Worm (Caenorhabditis elegans) whole organism, L1 larva: Measurements from ENCODE around the gene zhit-2.

Experiments used
- C04F5.9 ChIP-seq: sonication (generic microtip); optimal IDR thresholded peaks from 2 replicates; lab custom pipeline; 2016; ENCODE audit warnings: missing genetic modification characterization, missing compliant biosample characterization
- C34B4.2 ChIP-seq: sonication (generic microtip); optimal IDR thresholded peaks from 2 replicates; lab custom pipeline; 2017; ENCODE audit warnings: mild to moderate bottlenecking, missing genetic modification characterization, missing compliant biosample characterization
- F16B12.6 ChIP-seq: fragments of 150-350 bp; optimal IDR thresholded peaks from 2 replicates; lab custom pipeline; 2014; ENCODE audit warnings: missing biosample characterization, missing genetic modification characterization
- Y116A8C.19 ChIP-seq: sonication (generic microtip); optimal IDR thresholded peaks from 2 replicates; lab custom pipeline; 2016; ENCODE audit warnings: missing compliant biosample characterization, missing genetic modification characterization, borderline replicate concordance
- aha-1 ChIP-seq: fragments of 150-350 bp; optimal IDR thresholded peaks from 2 replicates; lab custom pipeline; 2014; ENCODE audit warnings: missing biosample characterization, missing genetic modification characterization
- alr-1 ChIP-seq: fragments of 200-800 bp; sonication (Bioruptor generic); optimal IDR thresholded peaks from 2 replicates; lab custom pipeline; 2018; ENCODE audit warnings: borderline replicate concordance, mild to moderate bottlenecking, missing genetic modification characterization, missing compliant biosample characterization
- aly-2 ChIP-seq: fragments of 150-350 bp; optimal IDR thresholded peaks from 2 replicates; lab custom pipeline; 2014; ENCODE audit warnings: missing biosample characterization, missing genetic modification characterization
- blmp-1 ChIP-seq: fragments of 150-350 bp; optimal IDR thresholded peaks from 2 replicates; lab custom pipeline; 2014; ENCODE audit warnings: missing biosample characterization, missing genetic modification characterization
- ceh-8 ChIP-seq: fragments of 200-800 bp; sonication (Bioruptor generic); optimal IDR thresholded peaks from 2 replicates; lab custom pipeline; 2018; ENCODE audit warnings: mild to moderate bottlenecking, missing genetic modification characterization, moderate library complexity, missing compliant biosample characterization
- ceh-82 ChIP-seq, 3 experiments: fragments of 150-350 bp in 1 of 3; sonication (generic microtip) in 2 of 3; optimal IDR thresholded peaks; 2 replicates each; lab custom pipeline; 2014 to 2017; ENCODE audit warnings: missing biosample characterization in 3 of 3, missing genetic modification characterization in 3 of 3
- ceh-88 ChIP-seq: fragments of 200-800 bp; sonication (Bioruptor generic); IDR thresholded peaks from 2 replicates; pipeline ENCODE4 v1.3.6; 2022; ENCODE audit warnings: missing genetic modification characterization, missing compliant biosample characterization
- ces-1 ChIP-seq: fragments of 150-350 bp; optimal IDR thresholded peaks from 2 replicates; lab custom pipeline; 2014; ENCODE audit warnings: missing biosample characterization, missing genetic modification reagents, missing genetic modification characterization
- dsc-1 ChIP-seq: sonication (generic microtip); optimal IDR thresholded peaks from 2 replicates; lab custom pipeline; 2016; ENCODE audit warnings: mild to moderate bottlenecking, missing genetic modification characterization, missing compliant biosample characterization
- efl-1 ChIP-seq, 4 experiments: fragments of 150-350 bp; optimal IDR thresholded peaks in 3 of 4; peaks in 1 of 4; 1 replicate in 1 of 4; 2 replicates in 3 of 4; lab custom pipeline; 2014; ENCODE audit warnings: missing biosample characterization in 2 of 4, missing genetic modification characterization in 2 of 4, missing genetic modification reagents in 2 of 4
- efl-3 ChIP-seq: fragments of 200-800 bp; sonication (Bioruptor generic); optimal IDR thresholded peaks from 2 replicates; lab custom pipeline; 2018; ENCODE audit warnings: mild to moderate bottlenecking, missing genetic modification characterization, missing compliant biosample characterization
- egl-27 ChIP-seq, 2 experiments: fragments of 150-350 bp in 1 of 2; sonication (generic microtip); optimal IDR thresholded peaks; 3 replicates each; lab custom pipeline; 2017 to 2018; ENCODE audit warnings: missing biosample characterization in 2 of 2, missing genetic modification characterization in 2 of 2, missing genetic modification reagents in 2 of 2
- elt-3 ChIP-seq, 6 experiments: fragments of 150-350 bp in 1 of 6; sonication (generic microtip); optimal IDR thresholded peaks; 2 replicates each; lab custom pipeline; 2017 to 2018; ENCODE audit warnings: missing biosample characterization in 6 of 6, missing genetic modification characterization in 6 of 6, inconsistent platforms in 1 of 6
- fkh-8 ChIP-seq: sonication (generic microtip); optimal IDR thresholded peaks from 2 replicates; lab custom pipeline; 2016; ENCODE audit warnings: mild to moderate bottlenecking, missing genetic modification characterization, missing compliant biosample characterization
- hlh-4 ChIP-seq: sonication (generic microtip); optimal IDR thresholded peaks from 2 replicates; lab custom pipeline; 2016; ENCODE audit warnings: mild to moderate bottlenecking, missing genetic modification characterization, missing compliant biosample characterization
- lin-13 ChIP-seq: fragments of 150-350 bp; optimal IDR thresholded peaks from 2 replicates; lab custom pipeline; 2014; ENCODE audit warnings: missing biosample characterization, missing genetic modification reagents, missing genetic modification characterization
- lin-14 ChIP-seq: fragments of 200-800 bp; sonication (Bioruptor generic); optimal IDR thresholded peaks from 2 replicates; lab custom pipeline; 2018; ENCODE audit warnings: mild to moderate bottlenecking, missing genetic modification characterization, moderate library complexity, missing compliant biosample characterization
- lsy-2 ChIP-seq, 2 experiments: fragments of 150-350 bp; optimal IDR thresholded peaks; 2 replicates each; lab custom pipeline; 2014; ENCODE audit warnings: missing biosample characterization in 2 of 2, missing genetic modification characterization in 2 of 2
- mab-9 ChIP-seq: fragments of 200-800 bp; sonication (Bioruptor generic); IDR thresholded peaks from 2 replicates; pipeline ENCODE4 v1.3.6; 2022; ENCODE audit warnings: missing genetic modification reagents, missing genetic modification characterization, missing compliant biosample characterization
- mef-2 ChIP-seq: fragments of 150-350 bp; optimal IDR thresholded peaks from 2 replicates; lab custom pipeline; 2014; ENCODE audit warnings: missing biosample characterization, missing genetic modification characterization
- mep-1 ChIP-seq: fragments of 150-350 bp; optimal IDR thresholded peaks from 2 replicates; lab custom pipeline; 2014; ENCODE audit warnings: missing biosample characterization, missing genetic modification characterization
- nhr-11 ChIP-seq: fragments of 150-350 bp; optimal IDR thresholded peaks from 2 replicates; lab custom pipeline; 2014; ENCODE audit warnings: missing biosample characterization, missing genetic modification characterization
- nhr-12 ChIP-seq: sonication (generic microtip); optimal IDR thresholded peaks from 2 replicates; lab custom pipeline; 2017; ENCODE audit warnings: missing biosample characterization, missing genetic modification characterization
- nhr-19 ChIP-seq: fragments of 200-800 bp; sonication (Bioruptor generic); conservative IDR thresholded peaks from 2 replicates; pipeline ENCODE4 v1.3.6; 2022; ENCODE audit warnings: missing genetic modification characterization, missing compliant biosample characterization
- nhr-71 ChIP-seq: sonication (generic microtip); optimal IDR thresholded peaks from 2 replicates; lab custom pipeline; 2016; ENCODE audit warnings: mild to moderate bottlenecking, missing genetic modification characterization, moderate library complexity, missing compliant biosample characterization
- nhr-76 ChIP-seq: sonication (generic microtip); optimal IDR thresholded peaks from 2 replicates; lab custom pipeline; 2017; ENCODE audit warnings: missing biosample characterization, missing genetic modification characterization
- nhr-84 ChIP-seq: sonication (generic microtip); optimal IDR thresholded peaks from 2 replicates; lab custom pipeline; 2017; ENCODE audit warnings: missing biosample characterization, missing genetic modification characterization
- nhr-85 ChIP-seq: sonication (generic microtip); peaks from one replicate; lab custom pipeline; 2016; ENCODE audit warnings: missing genetic modification characterization, inconsistent platforms, missing compliant biosample characterization
- nhr-90 ChIP-seq: sonication (generic microtip); optimal IDR thresholded peaks from 2 replicates; lab custom pipeline; 2016; ENCODE audit warnings: mild to moderate bottlenecking, missing genetic modification characterization, missing compliant biosample characterization; ENCODE audit not compliant: poor library complexity
- pag-3 ChIP-seq: sonication (generic microtip); optimal IDR thresholded peaks from 2 replicates; lab custom pipeline; 2017; ENCODE audit warnings: missing genetic modification characterization, mild to moderate bottlenecking, missing compliant biosample characterization, antibody characterized with exemption, borderline replicate concordance; ENCODE audit not compliant: insufficient read depth
- pax-3 ChIP-seq: fragments of 200-800 bp; sonication (Bioruptor generic); optimal IDR thresholded peaks from 2 replicates; lab custom pipeline; 2018; ENCODE audit warnings: mild to moderate bottlenecking, missing genetic modification characterization, moderate library complexity, missing compliant biosample characterization
- pqm-1 ChIP-seq: sonication (generic microtip); optimal IDR thresholded peaks from 3 replicates; lab custom pipeline; 2017; ENCODE audit warnings: missing biosample characterization, missing genetic modification characterization
- rnt-1 ChIP-seq: sonication (generic microtip); optimal IDR thresholded peaks from 2 replicates; lab custom pipeline; 2016; ENCODE audit warnings: mild to moderate bottlenecking, missing genetic modification characterization, moderate library complexity, missing compliant biosample characterization
- snpc-4 ChIP-seq: fragments of 150-350 bp; optimal IDR thresholded peaks from 2 replicates; lab custom pipeline; 2014; ENCODE audit warnings: missing biosample characterization, missing genetic modification characterization
- snu-23 ChIP-seq: sonication (generic microtip); optimal IDR thresholded peaks from 2 replicates; lab custom pipeline; 2016; ENCODE audit warnings: missing genetic modification characterization, missing compliant biosample characterization
- sox-4 ChIP-seq: sonication (generic microtip); optimal IDR thresholded peaks from 2 replicates; lab custom pipeline; 2016; ENCODE audit warnings: missing genetic modification characterization, missing compliant biosample characterization
- sup-37 ChIP-seq: fragments of 200-800 bp; sonication (Bioruptor generic); optimal IDR thresholded peaks from 2 replicates; lab custom pipeline; 2018; ENCODE audit warnings: mild to moderate bottlenecking, missing genetic modification characterization, missing compliant biosample characterization
- swsn-7 ChIP-seq: sonication (generic microtip); optimal IDR thresholded peaks from 2 replicates; lab custom pipeline; 2016; ENCODE audit warnings: missing genetic modification characterization, missing compliant biosample characterization
- tbx-2 ChIP-seq: sonication (generic microtip); optimal IDR thresholded peaks from 2 replicates; lab custom pipeline; 2016; ENCODE audit warnings: missing genetic modification characterization, missing compliant biosample characterization
- unc-130 ChIP-seq: fragments of 150-350 bp; optimal IDR thresholded peaks from 2 replicates; lab custom pipeline; 2017; ENCODE audit warnings: missing biosample characterization, missing genetic modification characterization, inconsistent platforms
- unc-30 ChIP-seq: sonication (generic microtip); optimal IDR thresholded peaks from 2 replicates; lab custom pipeline; 2017; ENCODE audit warnings: missing biosample characterization, missing genetic modification characterization
- unc-62 ChIP-seq: fragments of 150-350 bp; optimal IDR thresholded peaks from 2 replicates; lab custom pipeline; 2014; ENCODE audit warnings: missing biosample characterization, missing genetic modification reagents, missing genetic modification characterization
- unc-86 ChIP-seq: sonication (generic microtip); optimal IDR thresholded peaks from 2 replicates; lab custom pipeline; 2016; ENCODE audit warnings: missing genetic modification characterization, missing compliant biosample characterization
- unc-98 ChIP-seq: fragments of 200-800 bp; sonication (Bioruptor generic); IDR thresholded peaks from 2 replicates; pipeline ENCODE4 v1.3.6; 2022; ENCODE audit warnings: missing genetic modification characterization, missing compliant biosample characterization
- xbp-1 ChIP-seq: sonication (generic microtip); optimal IDR thresholded peaks from 2 replicates; lab custom pipeline; 2016; ENCODE audit warnings: missing genetic modification characterization, missing compliant biosample characterization

The zhit-2 gene

DNA sequence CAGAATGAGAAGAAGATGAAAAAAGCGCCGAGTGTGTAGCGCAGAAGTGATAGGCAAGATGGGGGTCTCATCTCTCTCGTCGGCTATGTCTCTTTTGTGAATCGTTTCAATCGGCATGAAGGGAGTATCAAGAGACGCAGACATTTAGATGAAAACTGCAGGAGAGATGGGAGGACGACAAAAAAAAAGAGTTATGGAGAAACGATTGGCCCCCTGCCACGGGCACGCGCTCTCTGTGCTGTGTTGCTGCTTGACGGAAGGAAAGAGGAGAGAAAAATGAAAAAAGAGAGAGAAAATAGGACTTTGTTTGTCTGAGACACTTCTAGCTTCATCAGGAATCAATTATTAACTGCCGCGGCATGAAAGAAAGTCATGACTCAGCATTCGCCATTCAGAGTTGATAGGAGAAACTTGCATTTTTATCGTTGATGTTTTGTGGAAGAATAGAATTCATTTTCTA lies 20.5 kb downstream of the zhit-2 start (continued):
- TF ChIP-seq lin-14 (GFP tag; lab: Kevin White, UChicago) (peak; percentile 98), nhr-76 (tag; lab: Kevin White, UChicago) (no peak), nhr-19 (GFP tag; lab: Robert Waterston, UW) (peak; percentile 78), xbp-1 (tag; lab: Kevin White, UChicago) (peak; percentile 80), C04F5.9 (tag; lab: Kevin White, UChicago) (no peak), efl-3 (GFP tag; lab: Kevin White, UChicago) (no peak), unc-30 (no peak), lsy-2 (tag; optimal IDR thresholded peaks at IDR 0.05; lab: Kevin White, UChicago) (peak; percentile 79 to 90), unc-86 (peak; percentile 87), lin-13 (peak; percentile 62), pqm-1 (tag; lab: Kevin White, UChicago) (no peak), nhr-90 (peak; percentile 32), nhr-85 (peak; percentile 88), nhr-84 (tag; lab: Kevin White, UChicago) (no peak), snu-23 (GFP tag; lab: Kevin White, UChicago) (peak; percentile 95), egl-27 (tag; optimal IDR thresholded peaks at IDR 0.05; lab: Kevin White, UChicago) (peak; percentile 29 to 84), elt-3 (tag; optimal IDR thresholded peaks at IDR 0.05; lab: Kevin White, UChicago) (peak in 2 of 6 experiments; percentile 15 to 57), pag-3 (tag; lab: Kevin White, UChicago) (peak; percentile 64), blmp-1 (peak; percentile 42), sox-4 (tag; lab: Kevin White, UChicago) (peak; percentile 58), unc-130 (tag; lab: Kevin White, UChicago) (peak; percentile 72), alr-1 (no peak), ceh-8 (peak; percentile 24), snpc-4 (tag; lab: Kevin White, UChicago) (peak; percentile 72), hlh-4 (tag; lab: Kevin White, UChicago) (no peak), sup-37 (peak; percentile 37), F16B12.6 (tag; lab: Kevin White, UChicago) (peak; percentile 15), ceh-82 (tag; optimal IDR thresholded peaks at IDR 0.05; lab: Kevin White, UChicago) (peak; percentile 51 to 85 (median 70)), mep-1 (tag; lab: Kevin White, UChicago) (peak; percentile 89), nhr-12 (tag; lab: Kevin White, UChicago) (no peak), C34B4.2 (tag; lab: Kevin White, UChicago) (no peak), unc-98 (0 out of 2 replicates have a peak, but pooled peaks have one; percentile 12)
- TF ChIP-seq, all 84 proteins: peak for 56

DNA sequence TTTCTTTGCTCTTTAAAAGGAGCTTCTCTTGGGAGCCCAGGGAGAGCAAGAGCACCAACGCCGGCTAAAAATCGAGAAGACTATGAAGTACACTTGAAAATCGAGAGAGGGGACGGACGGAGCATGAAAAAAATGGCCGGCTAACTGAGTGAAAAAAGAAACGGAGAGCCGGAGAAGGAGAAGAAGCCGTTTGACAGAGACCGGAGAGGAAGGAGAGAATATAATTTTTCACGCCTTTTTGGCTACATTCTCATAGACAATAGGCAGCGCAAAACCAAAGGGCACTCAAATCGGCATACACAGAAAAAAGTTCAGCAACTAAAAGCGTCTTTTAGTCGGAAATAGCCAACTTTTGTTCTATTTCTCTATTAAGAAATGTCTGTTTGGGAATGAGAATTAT lies 22.7 kb downstream of the zhit-2 start:
- TF ChIP-seq tbx-2 (tag; lab: Kevin White, UChicago) (no peak), efl-1 (optimal IDR thresholded peaks at IDR 0.05; lab: Kevin White, UChicago) (no peak), efl-1 (GFP tag; optimal IDR thresholded peaks at IDR 0.05 in 1 of 2; lab: Kevin White, UChicago) (peak in 1 of 2 experiments; percentile 21), lin-14 (GFP tag; lab: Kevin White, UChicago) (peak; percentile 45)

ce11 chrIII:4220864-4221263 lies 23.3 kb downstream of the zhit-2 start:
- TF ChIP-seq mef-2 (tag; lab: Kevin White, UChicago) = no peak
- TF ChIP-seq dsc-1 (tag; lab: Kevin White, UChicago) = peak; percentile 79
- no peak for TF ChIP-seq F16B12.6 (tag; lab: Kevin White, UChicago)
- no peak for TF ChIP-seq ceh-88 (GFP tag; lab: Robert Waterston, UW)
- no peak for TF ChIP-seq mab-9 (GFP tag; lab: Robert Waterston, UW)
- peak; percentile 90 for TF ChIP-seq fkh-8 (tag; lab: Kevin White, UChicago)
- no peak for TF ChIP-seq unc-62 (GFP tag; lab: Kevin White, UChicago)
- no peak for TF ChIP-seq sup-37
- TF ChIP-seq sox-4 (tag; lab: Kevin White, UChicago) = peak; percentile 20
- peak; percentile 70 for TF ChIP-seq pax-3
- TF ChIP-seq nhr-84 (tag; lab: Kevin White, UChicago) = no peak
- no peak for TF ChIP-seq aly-2 (tag; lab: Kevin White, UChicago)
- no peak for TF ChIP-seq elt-3 (tag; optimal IDR thresholded peaks at IDR 0.05; lab: Kevin White, UChicago)
- TF ChIP-seq lsy-2 (tag; optimal IDR thresholded peaks at IDR 0.05; lab: Kevin White, UChicago) = no peak
- no peak for TF ChIP-seq Y116A8C.19 (tag; lab: Kevin White, UChicago)
- no peak for TF ChIP-seq swsn-7 (tag; lab: Kevin White, UChicago)
- no peak for TF ChIP-seq rnt-1
- TF ChIP-seq hlh-4 (tag; lab: Kevin White, UChicago) = peak; percentile 2
- TF ChIP-seq aha-1 (tag; lab: Kevin White, UChicago) = no peak
- no peak for TF ChIP-seq nhr-11
- no peak for TF ChIP-seq nhr-76 (tag; lab: Kevin White, UChicago)
- TF ChIP-seq nhr-71 = peak; percentile 61
- TF ChIP-seq ces-1 (GFP tag; lab: Kevin White, UChicago) = no peak
- TF ChIP-seq snpc-4 (tag; lab: Kevin White, UChicago) = no peak
- no peak for TF ChIP-seq snu-23 (GFP tag; lab: Kevin White, UChicago)
